Worm (Caenorhabditis elegans) whole organism, L2 larva: ENCODE data around the gene T26A8.3.

Experiments
- mdl-1 ChIP-seq, 2 experiments: fragments of 150-350 bp in 1 of 2; sonication (generic microtip) in 1 of 2; optimal IDR thresholded peaks; 2 replicates each; lab custom pipeline; 2017; ENCODE audit warnings: missing biosample characterization in 2 of 2, missing genetic modification characterization in 2 of 2
- nhr-25 ChIP-seq: fragments of 150-350 bp; sonication (generic microtip); optimal IDR thresholded peaks from 3 replicates; lab custom pipeline; 2014; ENCODE audit warnings: missing biosample characterization, missing genetic modification characterization

DNA sequence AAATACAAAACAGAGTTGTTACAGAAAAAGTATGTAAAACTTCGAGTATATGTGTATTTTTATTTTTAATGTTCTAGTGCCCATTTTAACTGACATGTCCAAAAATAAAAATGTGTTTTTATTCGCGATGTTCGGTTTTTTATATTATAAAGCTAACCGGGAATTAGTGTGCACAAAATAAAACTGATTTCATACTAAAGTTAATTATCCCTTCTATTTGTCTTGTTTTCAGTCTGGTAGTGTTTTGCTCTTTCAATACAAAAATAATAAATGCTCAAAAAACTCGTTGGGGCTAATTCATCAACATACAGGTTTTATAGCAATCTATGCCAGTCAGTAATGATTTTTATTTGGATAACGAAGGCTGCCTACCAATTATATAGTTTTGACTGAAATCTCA is 41.7 kb downstream of the T26A8.3 start:
- TF ChIP-seq mdl-1 (tag; optimal IDR thresholded peaks at IDR 0.05; lab: Kevin White, UChicago): no peak
- TF ChIP-seq nhr-25 (tag; lab: Kevin White, UChicago): no peak
